Worm (Caenorhabditis elegans) whole organism, L4/young adult: ENCODE results near the gene mans-3.

ENCODE experiments used
- W03F9.2 ChIP-seq: fragments of 150-350 bp; optimal IDR thresholded peaks from 2 replicates; lab custom pipeline; 2014; ENCODE audit warnings: missing biosample characterization, missing genetic modification characterization
- dao-5 ChIP-seq: sonication (generic microtip); optimal IDR thresholded peaks from 2 replicates; lab custom pipeline; 2016; ENCODE audit warnings: missing genotype, missing genetic modification characterization, moderate library complexity, missing compliant biosample characterization
- him-1 ChIP-seq: sonication (generic microtip); optimal IDR thresholded peaks from 2 replicates; lab custom pipeline; 2016; ENCODE audit warnings: missing genotype, missing genetic modification reagents, missing genetic modification characterization, missing compliant biosample characterization

- TF ChIP-seq W03F9.2 (tag; lab: Kevin White, UChicago) = no peak
- TF ChIP-seq dao-5 (tag; lab: Kevin White, UChicago) = no peak
- no peak for TF ChIP-seq him-1
Measured at ce11 chrX:5205561-5205960, 40.4 kb downstream of the mans-3 start, which contains the start of gene H28G03.2.
